Worm (Caenorhabditis elegans): Measurements from ENCODE around the gene M117.3.

DNA sequence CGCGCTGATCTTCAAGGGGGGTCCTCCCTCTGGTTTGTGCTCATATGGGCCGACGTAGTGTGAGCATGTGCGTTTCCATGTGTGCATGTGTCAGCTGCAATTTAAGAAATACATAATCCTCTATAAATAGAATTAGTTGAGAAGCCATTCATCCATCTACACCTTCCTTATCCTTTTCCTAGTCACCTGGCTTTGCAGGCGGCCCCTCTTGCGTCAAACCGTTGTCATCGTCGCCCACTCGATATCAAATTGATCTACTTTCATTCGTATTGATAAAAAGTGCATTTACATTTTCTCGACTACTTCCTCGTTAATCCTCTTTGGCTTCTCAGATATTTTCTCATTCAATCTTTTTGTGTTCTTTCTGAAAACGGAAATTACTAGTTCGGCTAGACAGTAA is 10.0 kb upstream of the M117.3 start:
- TF ChIP-seq zag-1 (tag; optimal IDR thresholded peaks at IDR 0.05) (no peak), fos-1 (tag; optimal IDR thresholded peaks at IDR 0.05) (no peak), pqm-1 (tag; optimal IDR thresholded peaks at IDR 0.05) (no peak), R02D3.7 (tag; optimal IDR thresholded peaks at IDR 0.05) (no peak), nhr-76 (tag; optimal IDR thresholded peaks at IDR 0.05) (no peak), unc-130 (GFP tag; optimal IDR thresholded peaks at IDR 0.05) (no peak), tag-97 (GFP tag; IDR thresholded peaks at IDR 0.05) (no peak), ama-1 (optimal IDR thresholded peaks at IDR 0.05) (no peak), lin-15B (tag; optimal IDR thresholded peaks at IDR 0.05) (no peak), nhr-25 (tag; optimal IDR thresholded peaks at IDR 0.05; ENCODE audit: borderline replicate concordance, insufficient read depth) (no peak), spr-3 (GFP tag; optimal IDR thresholded peaks at IDR 0.05) (no peak), lsy-2 (tag; optimal IDR thresholded peaks at IDR 0.05) (no peak), snpc-1.2 (GFP tag; IDR thresholded peaks at IDR 0.05) (no peak), mdt-29 (GFP tag; IDR thresholded peaks at IDR 0.05) (no peak)
